Worm (Caenorhabditis elegans) whole organism, mixed stage, embryonic: Measurements from ENCODE around the gene K12H6.6.

Source experiments
- M03D4.4 ChIP-seq: sonication (generic microtip); optimal IDR thresholded peaks from 2 replicates; lab custom pipeline; 2017; ENCODE audit warnings: mild to moderate bottlenecking, missing genetic modification characterization, missing compliant biosample characterization
- ces-1 ChIP-seq: fragments of 150-350 bp; optimal IDR thresholded peaks from 2 replicates; lab custom pipeline; 2014; ENCODE audit warnings: missing biosample characterization, missing genetic modification reagents, missing genetic modification characterization
- drap-1 ChIP-seq: fragments of 200-800 bp; sonication (Bioruptor generic); optimal IDR thresholded peaks from 3 replicates; lab custom pipeline; 2018; ENCODE audit warnings: mild to moderate bottlenecking, missing genetic modification characterization, missing compliant biosample characterization
- elt-1 ChIP-seq: sonication (generic microtip); optimal IDR thresholded peaks from 2 replicates; lab custom pipeline; 2017; ENCODE audit warnings: missing genetic modification characterization, mild to moderate bottlenecking, missing compliant biosample characterization, antibody characterized with exemption, moderate library complexity, borderline replicate concordance; ENCODE audit not compliant: insufficient read depth
- ham-2 ChIP-seq: fragments of 200-800 bp; sonication (Bioruptor generic); optimal IDR thresholded peaks from 2 replicates; lab custom pipeline; 2018; ENCODE audit warnings: mild to moderate bottlenecking, missing genetic modification characterization, missing compliant biosample characterization
- lsy-2 ChIP-seq: fragments of 150-350 bp; optimal IDR thresholded peaks from 2 replicates; lab custom pipeline; 2014; ENCODE audit warnings: missing biosample characterization, missing genetic modification characterization
- nhr-28 ChIP-seq: fragments of 150-350 bp; optimal IDR thresholded peaks from 2 replicates; lab custom pipeline; 2014; ENCODE audit warnings: missing biosample characterization, missing genetic modification characterization
- pha-4 ChIP-seq: fragments of 150-350 bp; optimal IDR thresholded peaks from 2 replicates; lab custom pipeline; 2018; ENCODE audit warnings: missing biosample characterization, missing genetic modification reagents, missing genetic modification characterization
- sem-2 ChIP-seq: fragments of 200-800 bp; sonication (Bioruptor generic); optimal IDR thresholded peaks from 2 replicates; lab custom pipeline; 2018; ENCODE audit warnings: mild to moderate bottlenecking, missing genetic modification characterization, missing compliant biosample characterization
- tbx-8 ChIP-seq: fragments of 200-800 bp; sonication (Bioruptor generic); optimal IDR thresholded peaks from 2 replicates; lab custom pipeline; 2018; ENCODE audit warnings: mild to moderate bottlenecking, missing genetic modification characterization, moderate library complexity, missing compliant biosample characterization

- TF ChIP-seq drap-1, result no peak
- TF ChIP-seq ces-1 (GFP tag; lab: Kevin White, UChicago), result no peak
- TF ChIP-seq sem-2 (GFP tag; lab: Kevin White, UChicago), result no peak
- TF ChIP-seq M03D4.4 (tag; lab: Kevin White, UChicago), result no peak
- no peak for TF ChIP-seq elt-1 (tag; lab: Kevin White, UChicago)
- TF ChIP-seq nhr-28 (tag; lab: Kevin White, UChicago), result no peak
- no peak for TF ChIP-seq ham-2 (GFP tag; lab: Kevin White, UChicago)
- TF ChIP-seq lsy-2 (tag; lab: Kevin White, UChicago), result no peak
- no peak for TF ChIP-seq tbx-8
- TF ChIP-seq pha-4 (tag; lab: Kevin White, UChicago), result no peak
Observed at ce11 chrII:2827859-2828403, 3.1 kb downstream of the K12H6.6 start, which contains the start of gene K12H6.8.
